Worm (Caenorhabditis elegans) whole organism, young adult: ENCODE measurements around the gene Y38E10A.24.

ENCODE experiments used
- B0019.2 ChIP-seq: fragments of 200-800 bp; sonication (Bioruptor generic); conservative IDR thresholded peaks from 2 replicates; pipeline ENCODE4 v1.3.6; 2022; ENCODE audit warnings: missing genetic modification reagents, missing genetic modification characterization, missing compliant biosample characterization
- B0035.1 ChIP-seq: sonication (generic microtip); optimal IDR thresholded peaks from 2 replicates; lab custom pipeline; 2016; ENCODE audit warnings: missing genetic modification characterization, mild to moderate bottlenecking, missing compliant biosample characterization, missing genotype, missing genetic modification reagents
- C06A6.2 ChIP-seq: fragments of 200-800 bp; sonication (Bioruptor generic); conservative IDR thresholded peaks from 2 replicates; pipeline ENCODE4 v1.3.6; 2022; ENCODE audit warnings: missing genetic modification characterization, missing compliant biosample characterization
- F23B12.7 ChIP-seq: sonication (generic microtip); optimal IDR thresholded peaks from 2 replicates; lab custom pipeline; 2017; ENCODE audit warnings: missing genetic modification characterization, mild to moderate bottlenecking, missing compliant biosample characterization, antibody characterized with exemption, moderate library complexity; ENCODE audit not compliant: insufficient read depth
- F33H1.4 ChIP-seq: fragments of 200-800 bp; sonication (Bioruptor generic); IDR thresholded peaks from 2 replicates; pipeline ENCODE4 v1.3.6; 2022; ENCODE audit warnings: missing genetic modification reagents, missing genetic modification characterization, missing compliant biosample characterization
- F37B4.10 ChIP-seq: fragments of 200-800 bp; sonication (Bioruptor generic); IDR thresholded peaks from 2 replicates; pipeline ENCODE4 v1.3.6; 2022; ENCODE audit warnings: missing genetic modification characterization, missing compliant biosample characterization
- F52B5.7 ChIP-seq: sonication (generic microtip); optimal IDR thresholded peaks from 2 replicates; lab custom pipeline; 2016; ENCODE audit warnings: mild to moderate bottlenecking, missing genetic modification characterization, missing compliant biosample characterization
- T26A5.8 ChIP-seq: sonication (generic microtip); optimal IDR thresholded peaks from 2 replicates; lab custom pipeline; 2016; ENCODE audit warnings: missing genetic modification characterization, missing compliant biosample characterization
- Y56A3A.18 ChIP-seq: fragments of 200-800 bp; sonication (Bioruptor generic); IDR thresholded peaks from 2 replicates; pipeline ENCODE4 v1.3.6; 2022; ENCODE audit warnings: missing genetic modification reagents, missing genetic modification characterization, missing compliant biosample characterization
- aptf-2 ChIP-seq: fragments of 200-800 bp; sonication (Bioruptor generic); conservative IDR thresholded peaks from 2 replicates; pipeline ENCODE4 v1.3.6; 2022; ENCODE audit warnings: missing genetic modification reagents, missing genetic modification characterization, missing compliant biosample characterization
- atf-7 ChIP-seq: sonication (generic microtip); optimal IDR thresholded peaks from 2 replicates; lab custom pipeline; 2017; ENCODE audit warnings: mild to moderate bottlenecking, missing genetic modification characterization, missing compliant biosample characterization
- attf-3 ChIP-seq: fragments of 200-800 bp; sonication (Bioruptor generic); conservative IDR thresholded peaks from 2 replicates; pipeline ENCODE4 v1.3.6; 2022; ENCODE audit warnings: missing genetic modification reagents, missing genetic modification characterization, missing compliant biosample characterization
- attf-5 ChIP-seq: fragments of 200-800 bp; sonication (Bioruptor generic); optimal IDR thresholded peaks from 2 replicates; lab custom pipeline; 2018; ENCODE audit warnings: mild to moderate bottlenecking, missing genetic modification characterization, missing compliant biosample characterization
- cebp-2 ChIP-seq: fragments of 200-800 bp; sonication (Bioruptor generic); IDR thresholded peaks from 2 replicates; pipeline ENCODE4 v1.3.6; 2022; ENCODE audit warnings: missing genetic modification characterization, missing compliant biosample characterization
- ceh-58 ChIP-seq: fragments of 200-800 bp; sonication (Bioruptor generic); IDR thresholded peaks from 2 replicates; pipeline ENCODE4 v1.3.6; 2022; ENCODE audit warnings: missing genetic modification characterization, missing compliant biosample characterization
- dpl-1 ChIP-seq: fragments of 150-350 bp; optimal IDR thresholded peaks from 2 replicates; lab custom pipeline; 2014; ENCODE audit warnings: missing biosample characterization, missing genetic modification reagents, missing genetic modification characterization
- efl-1 ChIP-seq: fragments of 150-350 bp; optimal IDR thresholded peaks from 2 replicates; lab custom pipeline; 2014; ENCODE audit warnings: missing biosample characterization, missing genetic modification reagents, missing genetic modification characterization
- egl-18 ChIP-seq: fragments of 200-800 bp; sonication (Bioruptor generic); IDR thresholded peaks from 2 replicates; pipeline ENCODE4 v1.3.6; 2022; ENCODE audit warnings: missing genetic modification reagents, missing genetic modification characterization, missing compliant biosample characterization
- egrh-3 ChIP-seq: fragments of 200-800 bp; sonication (Bioruptor generic); IDR thresholded peaks from 2 replicates; pipeline ENCODE4 v1.3.6; 2022; ENCODE audit warnings: missing genetic modification reagents, missing genetic modification characterization, missing compliant biosample characterization
- ekl-4 ChIP-seq: fragments of 200-800 bp; sonication (Bioruptor generic); IDR thresholded peaks from 2 replicates; pipeline ENCODE4 v1.3.6; 2022; ENCODE audit warnings: missing genetic modification reagents, missing genetic modification characterization, missing compliant biosample characterization
- ets-4 ChIP-seq: fragments of 200-800 bp; sonication (Bioruptor generic); optimal IDR thresholded peaks from 2 replicates; lab custom pipeline; 2018; ENCODE audit warnings: mild to moderate bottlenecking, missing genetic modification characterization, missing compliant biosample characterization
- him-1 ChIP-seq: sonication (generic microtip); optimal IDR thresholded peaks from 2 replicates; lab custom pipeline; 2016; ENCODE audit warnings: missing genotype, missing genetic modification reagents, missing genetic modification characterization, missing compliant biosample characterization
- hlh-26 ChIP-seq: fragments of 200-800 bp; sonication (Bioruptor generic); conservative IDR thresholded peaks from 2 replicates; pipeline ENCODE4 v1.3.6; 2022; ENCODE audit warnings: missing genetic modification reagents, missing genetic modification characterization, missing compliant biosample characterization
- hmg-1.2 ChIP-seq: fragments of 200-800 bp; sonication (Bioruptor generic); IDR thresholded peaks from 2 replicates; pipeline ENCODE4 v1.3.6; 2022; ENCODE audit warnings: missing genetic modification reagents, missing genetic modification characterization, missing compliant biosample characterization
- hmg-20 ChIP-seq: fragments of 200-800 bp; sonication (Bioruptor generic); IDR thresholded peaks from 2 replicates; pipeline ENCODE4 v1.3.6; 2022; ENCODE audit warnings: missing genetic modification reagents, missing genetic modification characterization, missing compliant biosample characterization
- hrde-1 ChIP-seq: sonication (generic microtip); optimal IDR thresholded peaks from 2 replicates; lab custom pipeline; 2016; ENCODE audit warnings: missing genetic modification characterization, mild to moderate bottlenecking, missing compliant biosample characterization, moderate library complexity, missing genotype, missing genetic modification reagents, borderline replicate concordance
- lin-26 ChIP-seq: fragments of 200-800 bp; sonication (Bioruptor generic); IDR thresholded peaks from 2 replicates; pipeline ENCODE4 v1.3.6; 2022; ENCODE audit warnings: missing genetic modification reagents, missing genetic modification characterization, missing compliant biosample characterization
- madf-3 ChIP-seq: fragments of 200-800 bp; sonication (Bioruptor generic); IDR thresholded peaks from 2 replicates; pipeline ENCODE4 v1.3.6; 2022; ENCODE audit warnings: missing genetic modification reagents, missing genetic modification characterization, missing compliant biosample characterization
- madf-8 ChIP-seq: fragments of 200-800 bp; sonication (Bioruptor generic); conservative IDR thresholded peaks from 2 replicates; pipeline ENCODE4 v1.3.6; 2022; ENCODE audit warnings: missing genetic modification reagents, missing genetic modification characterization, missing compliant biosample characterization
- nhr-80 ChIP-seq: sonication (generic microtip); optimal IDR thresholded peaks from 2 replicates; lab custom pipeline; 2016; ENCODE audit warnings: missing genetic modification characterization, missing compliant biosample characterization
- rec-8 ChIP-seq, 2 experiments: sonication (generic microtip); optimal IDR thresholded peaks; 2 replicates each; lab custom pipeline; 2016; ENCODE audit warnings: mild to moderate bottlenecking in 2 of 2, missing genetic modification characterization in 2 of 2, missing genetic modification reagents in 2 of 2, missing genotype in 2 of 2, missing biosample characterization in 1 of 2, missing compliant biosample characterization in 1 of 2, moderate library complexity in 1 of 2
- snpc-3.4 ChIP-seq: sonication (generic microtip); optimal IDR thresholded peaks from 2 replicates; lab custom pipeline; 2017; ENCODE audit warnings: missing genetic modification characterization, mild to moderate bottlenecking, missing compliant biosample characterization, antibody characterized with exemption, moderate library complexity, missing genotype, missing genetic modification reagents
- tbp1 ChIP-seq: fragments of 200-800 bp; sonication (Bioruptor generic); optimal IDR thresholded peaks from 2 replicates; lab custom pipeline; 2018; ENCODE audit warnings: mild to moderate bottlenecking, missing genetic modification characterization, missing compliant biosample characterization
- unc-130 ChIP-seq: sonication (generic microtip); optimal IDR thresholded peaks from 2 replicates; lab custom pipeline; 2016; ENCODE audit warnings: missing genetic modification reagents, missing genetic modification characterization, missing compliant biosample characterization
- unc-62 ChIP-seq: fragments of 150-350 bp; optimal IDR thresholded peaks from 2 replicates; lab custom pipeline; 2014; ENCODE audit warnings: missing biosample characterization, missing genetic modification reagents, missing genetic modification characterization
- ztf-26 ChIP-seq: sonication (generic microtip); optimal IDR thresholded peaks from 2 replicates; lab custom pipeline; 2017; ENCODE audit warnings: missing genetic modification characterization, missing compliant biosample characterization
- ztf-28 ChIP-seq: fragments of 200-800 bp; sonication (Bioruptor generic); IDR thresholded peaks from 2 replicates; pipeline ENCODE4 v1.3.6; 2022; ENCODE audit warnings: missing genetic modification reagents, missing genetic modification characterization, missing compliant biosample characterization
- ztf-6 ChIP-seq: fragments of 200-800 bp; sonication (Bioruptor generic); IDR thresholded peaks from 2 replicates; pipeline ENCODE4 v1.3.6; 2022; ENCODE audit warnings: missing genetic modification reagents, missing genetic modification characterization, missing compliant biosample characterization

The Y38E10A.24 gene

DNA sequence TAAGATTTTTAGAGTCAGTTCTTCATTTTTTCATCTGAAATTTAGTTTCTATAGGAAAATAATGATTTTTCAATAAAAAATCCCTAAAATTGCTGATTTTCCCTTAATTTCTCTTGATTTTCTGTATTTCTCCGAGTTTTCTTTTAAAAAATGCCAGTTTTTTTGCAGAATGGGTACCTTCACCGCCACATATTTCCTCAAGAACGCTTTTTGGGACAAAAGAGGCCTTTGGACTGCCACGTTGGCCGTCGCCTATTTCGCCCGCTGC is at the start of gene Y38E10A.24:
TSS of gene Y38E10A.24 (plus strand) at position 169 of the 268 bp plus-strand sequence.
- TF ChIP-seq ets-4 (GFP tag; lab: Kevin White, UChicago), result no peak
- TF ChIP-seq ztf-26 (tag; lab: Kevin White, UChicago), result no peak
- TF ChIP-seq egrh-3 (GFP tag; lab: Robert Waterston, UW), result no peak
- TF ChIP-seq aptf-2, result no peak
- no peak for TF ChIP-seq Y56A3A.18
- no peak for TF ChIP-seq F37B4.10 (GFP tag; lab: Robert Waterston, UW)
- TF ChIP-seq ceh-58 (GFP tag; lab: Robert Waterston, UW), result no peak
- no peak for TF ChIP-seq rec-8 (tag; optimal IDR thresholded peaks at IDR 0.05; lab: Kevin White, UChicago)
- TF ChIP-seq efl-1 (GFP tag; lab: Kevin White, UChicago), result no peak
- TF ChIP-seq unc-130 (GFP tag; lab: Kevin White, UChicago), result no peak
- no peak for TF ChIP-seq attf-5 (GFP tag; lab: Kevin White, UChicago)
- TF ChIP-seq tbp1 (GFP tag; lab: Kevin White, UChicago), result no peak
- no peak for TF ChIP-seq hrde-1
- TF ChIP-seq ztf-28, result no peak
- no peak for TF ChIP-seq snpc-3.4 (tag; lab: Kevin White, UChicago)
- no peak for TF ChIP-seq B0019.2
- no peak for TF ChIP-seq hlh-26 (GFP tag; lab: Robert Waterston, UW)
- TF ChIP-seq, all 124 proteins: peak for 0

DNA sequence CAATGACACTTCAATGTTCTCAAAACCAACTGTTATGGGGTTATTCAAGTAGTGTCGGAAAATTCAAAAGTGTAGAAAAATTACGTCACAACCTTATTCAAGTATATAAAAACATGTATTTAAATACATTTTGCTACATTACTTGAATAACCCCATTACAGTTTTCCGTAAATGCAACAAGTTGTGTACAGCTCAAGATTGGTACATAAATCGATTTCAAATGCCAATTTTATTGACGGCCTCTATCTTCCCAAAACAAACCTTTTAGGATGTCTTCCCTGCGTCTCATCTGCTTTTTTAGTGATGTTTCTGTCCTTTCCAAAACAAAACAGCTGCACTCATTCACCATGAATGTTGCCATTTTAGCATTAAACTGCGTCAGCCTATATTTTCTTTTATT is 49.4 kb upstream of the Y38E10A.24 start, which contains the start of gene Y38E10A.28:
TSS of gene Y38E10A.28 (plus strand) at position 301 of the 400 bp plus-strand sequence.
- TF ChIP-seq ztf-6 (no peak), cebp-2 (GFP tag; lab: Robert Waterston, UW) (no peak), unc-62 (no peak), ceh-58 (GFP tag; lab: Robert Waterston, UW) (no peak), F23B12.7 (tag; lab: Kevin White, UChicago) (no peak), B0019.2 (no peak), ztf-26 (tag; lab: Kevin White, UChicago) (no peak), dpl-1 (GFP tag; lab: Kevin White, UChicago) (no peak), hmg-1.2 (no peak), madf-8 (GFP tag; lab: Robert Waterston, UW) (no peak), efl-1 (GFP tag; lab: Kevin White, UChicago) (no peak)

DNA sequence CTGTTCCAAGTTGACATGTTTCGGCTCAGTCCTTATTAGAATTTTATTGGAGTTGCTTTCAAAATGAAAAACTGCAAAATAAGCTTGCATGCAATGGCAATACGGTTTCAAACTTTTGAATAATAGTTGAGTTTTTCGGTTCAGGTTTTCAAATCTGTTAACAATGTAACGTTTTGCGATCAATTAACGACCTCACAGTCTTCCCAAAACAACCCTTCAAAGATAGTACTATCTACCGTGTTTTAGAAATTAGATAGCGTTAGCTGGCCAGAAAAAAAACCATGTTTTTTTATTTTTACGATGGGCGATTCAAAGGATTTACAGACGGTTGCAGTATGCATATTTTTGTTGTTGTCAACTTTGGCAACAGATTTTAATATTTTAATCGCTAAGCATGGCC is 47.9 kb upstream of the Y38E10A.24 start, which contains the start of gene Y38E10A.34:
TSS of gene Y38E10A.34 (plus strand) at position 301 of the 400 bp plus-strand sequence.
- TF ChIP-seq Y56A3A.18 (no peak), lin-26 (GFP tag; lab: Robert Waterston, UW) (no peak), C06A6.2 (GFP tag; lab: Robert Waterston, UW) (no peak), efl-1 (GFP tag; lab: Kevin White, UChicago) (no peak), egl-18 (no peak), ztf-6 (no peak), atf-7 (tag; lab: Kevin White, UChicago) (no peak), B0035.1 (tag; lab: Kevin White, UChicago) (no peak), T26A5.8 (tag; lab: Kevin White, UChicago) (no peak), him-1 (no peak), F52B5.7 (no peak), hmg-20 (GFP tag; lab: Robert Waterston, UW) (no peak), attf-3 (no peak), nhr-80 (no peak), madf-3 (GFP tag; lab: Robert Waterston, UW) (no peak), F33H1.4 (GFP tag; lab: Robert Waterston, UW) (no peak), ekl-4 (GFP tag; lab: Robert Waterston, UW) (no peak)
